Worm (Caenorhabditis elegans): Measurements from ENCODE around the gene fbxa-147.

Gene fbxa-147

DNA sequence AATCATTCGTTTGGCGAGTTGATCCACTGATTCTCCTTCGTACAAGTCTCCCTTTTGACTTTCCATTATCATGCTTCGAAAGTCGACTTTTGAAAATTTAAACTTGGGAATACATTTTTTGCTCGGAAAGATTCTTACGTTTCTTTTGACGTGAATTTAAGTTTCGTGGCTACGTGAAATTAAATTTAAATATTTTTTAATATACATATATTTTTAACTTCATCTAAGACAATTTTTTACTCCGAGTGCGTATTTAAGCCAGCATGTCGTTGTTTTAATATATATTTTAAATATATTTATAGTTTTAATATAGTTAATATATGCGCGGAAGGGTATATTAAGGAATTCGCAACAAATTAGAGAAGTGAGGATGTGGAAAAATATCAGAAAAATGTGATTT lies 691 bp upstream of the fbxa-147 start, which contains the start of gene R08A2.2:
Gene R08A2.2 (minus strand): TSS at position 101 of the 400 bp plus-strand sequence.
- TF ChIP-seq nhr-77 (tag; optimal IDR thresholded peaks at IDR 0.05) (no peak), nhr-84 (tag; optimal IDR thresholded peaks at IDR 0.05) (no peak), lsy-2 (tag; optimal IDR thresholded peaks at IDR 0.05) (no peak), nhr-19 (GFP tag; conservative IDR thresholded peaks at IDR 0.05) (no peak), hlh-17 (GFP tag; optimal IDR thresholded peaks at IDR 0.05; ENCODE audit: borderline replicate concordance) (no peak), ceh-8 (GFP tag; optimal IDR thresholded peaks at IDR 0.05) (no peak), nhr-237 (tag; optimal IDR thresholded peaks at IDR 0.05) (no peak), ama-1 (optimal IDR thresholded peaks at IDR 0.05) (no peak), grh-1 (GFP tag; IDR thresholded peaks at IDR 0.05) (no peak), lin-14 (GFP tag; optimal IDR thresholded peaks at IDR 0.05) (no peak), C34B4.2 (tag; optimal IDR thresholded peaks at IDR 0.05) (no peak)

DNA sequence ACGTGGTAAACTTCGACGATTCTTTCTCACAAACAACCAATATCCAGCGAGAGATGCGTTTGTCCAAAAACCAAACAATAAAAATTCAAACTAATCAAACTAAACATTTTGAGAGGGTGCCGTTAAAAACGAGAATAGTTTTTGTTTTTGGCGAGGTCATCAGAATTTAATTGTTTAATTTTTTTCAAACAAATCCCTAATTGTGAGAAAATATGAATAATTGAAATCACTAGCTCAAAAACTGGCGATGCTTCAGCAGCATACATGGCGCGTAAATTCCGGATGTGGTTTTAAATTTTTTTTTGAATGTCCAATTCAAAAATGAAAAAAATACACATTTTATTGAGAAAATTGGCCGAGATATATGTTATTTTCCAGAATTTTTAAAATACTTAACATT lies 3.2 kb downstream of the fbxa-147 start, which contains the start of gene R08A2.1:
Gene R08A2.1 (minus strand): TSS at position 101 of the 400 bp plus-strand sequence.
- TF ChIP-seq irx-1 (tag; optimal IDR thresholded peaks at IDR 0.05) = no peak
- no peak for TF ChIP-seq unc-130 (tag; optimal IDR thresholded peaks at IDR 0.05)
- TF ChIP-seq pag-3 (tag; optimal IDR thresholded peaks at IDR 0.05; ENCODE audit: borderline replicate concordance, insufficient read depth) = no peak
- no peak for TF ChIP-seq hpl-2 (GFP tag; optimal IDR thresholded peaks at IDR 0.05)
- no peak for TF ChIP-seq ceh-63 (GFP tag; optimal IDR thresholded peaks at IDR 0.05)
- no peak for TF ChIP-seq lin-39 (tag; optimal IDR thresholded peaks at IDR 0.05)
- no peak for TF ChIP-seq ceh-88 (GFP tag; IDR thresholded peaks at IDR 0.05)

DNA sequence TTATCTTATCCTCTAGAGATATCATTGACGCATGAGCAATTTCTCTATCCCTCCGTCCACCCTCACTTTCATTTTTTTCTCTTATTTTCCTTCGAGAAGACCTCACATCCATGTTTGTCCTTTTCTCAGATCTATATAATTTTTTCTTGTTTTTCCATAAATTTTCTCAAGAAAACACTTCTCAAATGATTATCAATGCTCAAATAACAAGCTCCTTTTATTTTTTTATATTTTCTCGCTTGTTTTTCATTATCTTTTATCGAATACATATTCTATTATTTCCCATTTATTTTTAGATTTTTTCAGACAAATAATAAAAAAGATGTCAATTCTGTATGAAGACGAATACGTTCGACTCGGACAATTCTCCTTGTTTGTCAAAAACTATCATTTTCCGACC lies 6.7 kb downstream of the fbxa-147 start, which contains the start of gene R08A2.7:
Gene R08A2.7 (plus strand): TSS at position 301 of the 400 bp plus-strand sequence.
- TF ChIP-seq C34B4.2 (tag; optimal IDR thresholded peaks at IDR 0.05) (no peak), dpl-1 (GFP tag; optimal IDR thresholded peaks at IDR 0.05) (no peak), pqm-1 (tag; optimal IDR thresholded peaks at IDR 0.05) (no peak), vab-15 (tag; optimal IDR thresholded peaks at IDR 0.05) (no peak), lsy-2 (tag; optimal IDR thresholded peaks at IDR 0.05) (no peak), efl-3 (GFP tag; optimal IDR thresholded peaks at IDR 0.05) (no peak)

DNA sequence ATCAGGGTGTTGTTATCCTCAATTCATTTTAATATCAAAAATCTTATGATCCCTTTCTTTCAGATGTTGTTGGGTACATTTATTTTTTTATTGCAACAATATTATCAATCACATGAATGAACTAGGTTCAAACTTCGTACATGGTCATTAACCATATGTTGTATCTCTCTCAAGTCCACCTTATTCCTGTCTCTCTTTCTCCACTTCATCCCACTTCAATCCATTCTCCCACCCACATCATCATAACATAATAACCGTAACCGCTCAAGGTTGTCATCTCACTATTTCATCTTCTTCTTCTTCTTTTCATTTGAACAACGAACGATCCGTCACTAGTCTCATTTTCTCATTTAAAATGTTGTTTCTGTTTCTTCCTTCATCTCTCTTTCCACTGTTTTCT lies 9.1 kb downstream of the fbxa-147 start:
- TF ChIP-seq dpl-1 (GFP tag; optimal IDR thresholded peaks at IDR 0.05) = peak in 1 of 3 experiments; percentile 24
- no peak for TF ChIP-seq efl-1 (optimal IDR thresholded peaks at IDR 0.05)
- TF ChIP-seq efl-1 (GFP tag; optimal IDR thresholded peaks at IDR 0.05 in 1 of 2) = no peak
- peak; percentile 70 for TF ChIP-seq blmp-1 (tag; optimal IDR thresholded peaks at IDR 0.05)
- peak; percentile 31 for TF ChIP-seq snu-23 (GFP tag; optimal IDR thresholded peaks at IDR 0.05)
- peak in 1 of 2 experiments; percentile 8 for TF ChIP-seq lsy-2 (tag; optimal IDR thresholded peaks at IDR 0.05)
- peak; percentile 29 for TF ChIP-seq nhr-71 (tag; optimal IDR thresholded peaks at IDR 0.05)
- TF ChIP-seq nhr-85 (tag) = peak; percentile 92
- TF ChIP-seq nhr-20 (tag; optimal IDR thresholded peaks at IDR 0.05) = peak; percentile 52
- TF ChIP-seq hpl-2 (GFP tag; optimal IDR thresholded peaks at IDR 0.05) = no peak
- TF ChIP-seq alr-1 (tag; optimal IDR thresholded peaks at IDR 0.05; ENCODE audit: borderline replicate concordance) = no peak
- peak in 1 of 2 experiments; percentile 20 for TF ChIP-seq lin-35 (GFP tag; optimal IDR thresholded peaks at IDR 0.05)
- peak in 2 of 6 experiments; percentile 4 to 28 for TF ChIP-seq elt-3 (tag; optimal IDR thresholded peaks at IDR 0.05)

DNA sequence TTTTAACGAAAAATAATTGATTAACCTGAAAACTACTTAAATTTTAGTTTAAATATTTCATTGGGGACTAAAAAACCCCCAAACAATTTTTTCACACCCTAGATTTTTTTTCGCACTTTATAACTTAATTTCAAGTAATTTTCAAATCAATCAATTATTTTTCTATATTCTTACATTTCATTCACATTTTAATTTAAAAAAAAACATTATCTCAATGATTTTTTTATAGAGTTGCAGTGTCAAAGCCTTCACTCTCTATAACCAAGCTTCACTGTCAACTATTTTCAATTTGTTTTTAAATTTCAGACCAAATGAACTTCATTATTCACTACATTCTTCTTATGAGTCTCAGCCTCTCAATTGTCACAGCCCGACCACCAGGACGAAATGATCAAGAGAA lies 10.3 kb downstream of the fbxa-147 start, which contains the start of gene Y50E8A.1:
Gene Y50E8A.1 (plus strand): TSS at position 301 of the 400 bp plus-strand sequence.
- no peak for TF ChIP-seq nhr-28 (tag; optimal IDR thresholded peaks at IDR 0.05)
- TF ChIP-seq ceh-8 (GFP tag; optimal IDR thresholded peaks at IDR 0.05) = no peak
- no peak for TF ChIP-seq hpl-2 (GFP tag; optimal IDR thresholded peaks at IDR 0.05)
- TF ChIP-seq alr-1 (tag; optimal IDR thresholded peaks at IDR 0.05; ENCODE audit: borderline replicate concordance) = no peak
- TF ChIP-seq vab-15 (tag; optimal IDR thresholded peaks at IDR 0.05) = no peak
